Worm (Caenorhabditis elegans) whole organism, L2 larva: ENCODE measurements around the gene F47B8.3.

Experiments used
- C34F6.9 ChIP-seq: fragments of 150-350 bp; optimal IDR thresholded peaks from 2 replicates; lab custom pipeline; 2014; ENCODE audit warnings: missing biosample characterization, missing genetic modification characterization
- F13H6.1 ChIP-seq: sonication (generic microtip); optimal IDR thresholded peaks from 2 replicates; lab custom pipeline; 2016; ENCODE audit warnings: missing genetic modification characterization, missing compliant biosample characterization
- R02D3.7 ChIP-seq: fragments of 150-350 bp; optimal IDR thresholded peaks from 2 replicates; lab custom pipeline; 2014; ENCODE audit warnings: missing biosample characterization, missing genetic modification characterization
- Y55F3AM.14 ChIP-seq: fragments of 200-800 bp; sonication (Bioruptor generic); optimal IDR thresholded peaks from 2 replicates; lab custom pipeline; 2018; ENCODE audit warnings: mild to moderate bottlenecking, missing genetic modification characterization, missing compliant biosample characterization
- ZK546.5 ChIP-seq: sonication (generic microtip); optimal IDR thresholded peaks from 2 replicates; lab custom pipeline; 2017; ENCODE audit warnings: missing biosample characterization, missing genetic modification characterization
- alr-1 ChIP-seq: fragments of 150-350 bp; optimal IDR thresholded peaks from 2 replicates; lab custom pipeline; 2014; ENCODE audit warnings: missing biosample characterization, missing genetic modification characterization
- aly-2 ChIP-seq: fragments of 150-350 bp; optimal IDR thresholded peaks from 2 replicates; lab custom pipeline; 2014; ENCODE audit warnings: missing biosample characterization, missing genetic modification characterization
- ama-1 ChIP-seq: fragments of 150-350 bp; optimal IDR thresholded peaks from 2 replicates; lab custom pipeline; 2018; ENCODE audit warnings: inconsistent platforms
- blmp-1 ChIP-seq: sonication (generic microtip); optimal IDR thresholded peaks from 2 replicates; lab custom pipeline; 2017; ENCODE audit warnings: missing genetic modification characterization, mild to moderate bottlenecking, missing compliant biosample characterization, antibody characterized with exemption, moderate library complexity; ENCODE audit not compliant: insufficient read depth
- ceh-16 ChIP-seq: fragments of 150-350 bp; optimal IDR thresholded peaks from 2 replicates; lab custom pipeline; 2014; ENCODE audit warnings: missing biosample characterization, missing genetic modification characterization
- ceh-82 ChIP-seq: fragments of 150-350 bp; optimal IDR thresholded peaks from 2 replicates; lab custom pipeline; 2014; ENCODE audit warnings: missing biosample characterization, missing genetic modification characterization
- crh-2 ChIP-seq: sonication (generic microtip); optimal IDR thresholded peaks from 2 replicates; lab custom pipeline; 2017; ENCODE audit warnings: missing biosample characterization, missing genetic modification characterization
- dmd-4 ChIP-seq: sonication (generic microtip); optimal IDR thresholded peaks from 2 replicates; lab custom pipeline; 2017; ENCODE audit warnings: missing biosample characterization, missing genetic modification characterization
- egl-27 ChIP-seq: sonication (generic microtip); optimal IDR thresholded peaks from 3 replicates; lab custom pipeline; 2017; ENCODE audit warnings: missing biosample characterization, missing genetic modification reagents, missing genetic modification characterization
- elt-1 ChIP-seq: fragments of 150-350 bp; optimal IDR thresholded peaks from 2 replicates; lab custom pipeline; 2014; ENCODE audit warnings: missing biosample characterization, missing genetic modification characterization
- elt-3 ChIP-seq: sonication (generic microtip); optimal IDR thresholded peaks from 2 replicates; lab custom pipeline; 2017; ENCODE audit warnings: missing biosample characterization, missing genetic modification characterization
- fos-1 ChIP-seq: fragments of 150-350 bp; optimal IDR thresholded peaks from 2 replicates; lab custom pipeline; 2014; ENCODE audit warnings: missing biosample characterization, missing genetic modification characterization
- gmeb-1 ChIP-seq: fragments of 150-350 bp; optimal IDR thresholded peaks from 2 replicates; lab custom pipeline; 2014; ENCODE audit warnings: missing biosample characterization, missing genetic modification characterization
- lin-11 ChIP-seq: fragments of 150-350 bp; sonication (generic microtip); optimal IDR thresholded peaks from 2 replicates; lab custom pipeline; 2014; ENCODE audit warnings: missing biosample characterization, missing genetic modification characterization, inconsistent platforms, mixed read lengths
- lin-13 ChIP-seq: fragments of 150-350 bp; optimal IDR thresholded peaks from 2 replicates; lab custom pipeline; 2014; ENCODE audit warnings: missing biosample characterization, missing genetic modification reagents, missing genetic modification characterization
- lin-39 ChIP-seq: fragments of 150-350 bp; optimal IDR thresholded peaks from 2 replicates; lab custom pipeline; 2014; ENCODE audit warnings: missing biosample characterization, missing genetic modification reagents, missing genetic modification characterization
- lsy-2 ChIP-seq, 2 experiments: fragments of 150-350 bp in 1 of 2; sonication (generic microtip) in 1 of 2; optimal IDR thresholded peaks; 2 replicates each; lab custom pipeline; 2014 to 2017; ENCODE audit warnings: missing biosample characterization in 2 of 2, missing genetic modification characterization in 2 of 2
- mab-5 ChIP-seq: fragments of 150-350 bp; optimal IDR thresholded peaks from 2 replicates; lab custom pipeline; 2014; ENCODE audit warnings: missing biosample characterization, missing genetic modification characterization
- mbf-1 ChIP-seq: sonication (generic microtip); optimal IDR thresholded peaks from 2 replicates; lab custom pipeline; 2017; ENCODE audit warnings: missing biosample characterization, missing genetic modification characterization
- mdl-1 ChIP-seq, 2 experiments: fragments of 150-350 bp in 1 of 2; sonication (generic microtip) in 1 of 2; optimal IDR thresholded peaks; 2 replicates each; lab custom pipeline; 2017; ENCODE audit warnings: missing biosample characterization in 2 of 2, missing genetic modification characterization in 2 of 2
- nhr-10 ChIP-seq: sonication (generic microtip); optimal IDR thresholded peaks from 2 replicates; lab custom pipeline; 2017; ENCODE audit warnings: missing biosample characterization, missing genetic modification characterization
- nhr-12 ChIP-seq: fragments of 150-350 bp; optimal IDR thresholded peaks from 2 replicates; lab custom pipeline; 2014; ENCODE audit warnings: missing biosample characterization, missing genetic modification characterization
- nhr-129 ChIP-seq: fragments of 150-350 bp; optimal IDR thresholded peaks from 2 replicates; lab custom pipeline; 2014; ENCODE audit warnings: missing biosample characterization, missing genetic modification characterization
- nhr-21 ChIP-seq: fragments of 150-350 bp; optimal IDR thresholded peaks from 2 replicates; lab custom pipeline; 2014; ENCODE audit warnings: missing biosample characterization, missing genetic modification characterization
- nhr-23 ChIP-seq: fragments of 150-350 bp; optimal IDR thresholded peaks from 2 replicates; lab custom pipeline; 2014; ENCODE audit warnings: missing biosample characterization, missing genetic modification reagents, missing genetic modification characterization
- nhr-237 ChIP-seq: fragments of 150-350 bp; optimal IDR thresholded peaks from 2 replicates; lab custom pipeline; 2014; ENCODE audit warnings: missing biosample characterization, missing genetic modification characterization
- nhr-25 ChIP-seq: fragments of 150-350 bp; sonication (generic microtip); optimal IDR thresholded peaks from 3 replicates; lab custom pipeline; 2014; ENCODE audit warnings: missing biosample characterization, missing genetic modification characterization
- nhr-6 ChIP-seq: fragments of 150-350 bp; optimal IDR thresholded peaks from 2 replicates; lab custom pipeline; 2014; ENCODE audit warnings: missing biosample characterization, missing genetic modification characterization
- nhr-77 ChIP-seq: fragments of 150-350 bp; optimal IDR thresholded peaks from 2 replicates; lab custom pipeline; 2014; ENCODE audit warnings: missing biosample characterization, missing genetic modification characterization
- peb-1 ChIP-seq: fragments of 150-350 bp; optimal IDR thresholded peaks from 2 replicates; lab custom pipeline; 2014; ENCODE audit warnings: missing biosample characterization, missing genetic modification characterization
- sem-4 ChIP-seq: fragments of 150-350 bp; optimal IDR thresholded peaks from 2 replicates; lab custom pipeline; 2014; ENCODE audit warnings: missing biosample characterization, missing genetic modification reagents, missing genetic modification characterization
- skn-1 ChIP-seq: sonication (generic microtip); optimal IDR thresholded peaks from 2 replicates; lab custom pipeline; 2017; ENCODE audit warnings: missing biosample characterization, missing genetic modification characterization
- sma-3 ChIP-seq: sonication (generic microtip); optimal IDR thresholded peaks from 2 replicates; lab custom pipeline; 2016; ENCODE audit warnings: missing genetic modification reagents, missing genetic modification characterization, missing compliant biosample characterization
- sma-9 ChIP-seq, 2 experiments: fragments of 150-350 bp in 1 of 2; sonication (generic microtip) in 1 of 2; optimal IDR thresholded peaks; 2 replicates each; lab custom pipeline; 2014 to 2016; ENCODE audit warnings: missing genetic modification characterization in 2 of 2, mild to moderate bottlenecking in 1 of 2, missing biosample characterization in 1 of 2, missing compliant biosample characterization in 1 of 2, missing genetic modification reagents in 1 of 2, moderate library complexity in 1 of 2
- snpc-4 ChIP-seq: fragments of 150-350 bp; optimal IDR thresholded peaks from 2 replicates; lab custom pipeline; 2014; ENCODE audit warnings: missing biosample characterization, missing genetic modification characterization
- unc-39 ChIP-seq: fragments of 150-350 bp; optimal IDR thresholded peaks from 2 replicates; lab custom pipeline; 2014; ENCODE audit warnings: missing biosample characterization, missing genetic modification characterization
- unc-55 ChIP-seq: fragments of 150-350 bp; sonication (generic microtip); optimal IDR thresholded peaks from 3 replicates; lab custom pipeline; 2014; ENCODE audit warnings: missing biosample characterization, missing genetic modification reagents, missing genetic modification characterization
- unc-62 ChIP-seq: fragments of 150-350 bp; optimal IDR thresholded peaks from 2 replicates; lab custom pipeline; 2014; ENCODE audit warnings: missing biosample characterization, missing genetic modification reagents, missing genetic modification characterization
- zag-1 ChIP-seq: fragments of 150-350 bp; optimal IDR thresholded peaks from 2 replicates; lab custom pipeline; 2014; ENCODE audit warnings: missing biosample characterization, missing genetic modification characterization
- ztf-1 ChIP-seq: fragments of 200-800 bp; sonication (Bioruptor generic); conservative IDR thresholded peaks from 2 replicates; pipeline ENCODE4 v1.3.6; 2022; ENCODE audit warnings: missing genetic modification characterization, missing compliant biosample characterization
- ztf-11 ChIP-seq: sonication (generic microtip); optimal IDR thresholded peaks from 2 replicates; lab custom pipeline; 2017; ENCODE audit warnings: missing biosample characterization, missing genetic modification characterization
- ztf-4 ChIP-seq: fragments of 150-350 bp; optimal IDR thresholded peaks from 2 replicates; lab custom pipeline; 2014; ENCODE audit warnings: missing biosample characterization, missing genetic modification characterization

F47B8.3 gene

DNA sequence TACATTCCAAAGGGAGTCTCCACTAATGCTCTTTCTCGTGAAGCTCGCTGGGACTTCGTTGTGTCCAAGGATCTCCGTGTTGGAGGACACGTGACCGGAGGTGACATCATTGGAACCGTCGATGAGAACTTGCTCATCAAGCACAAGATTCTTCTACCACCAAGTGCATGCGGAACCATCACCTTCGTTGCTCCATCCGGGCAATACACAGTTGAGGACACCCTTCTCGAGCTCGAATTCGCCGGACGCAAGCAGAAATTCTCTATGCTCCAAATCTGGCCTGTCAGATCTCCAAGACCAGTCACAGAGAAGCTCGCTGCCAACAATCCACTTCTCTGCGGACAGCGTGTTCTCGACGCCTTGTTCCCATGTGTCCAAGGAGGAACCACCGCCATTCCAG lies 29.2 kb upstream of the F47B8.3 start:
- TF ChIP-seq ztf-1 (GFP tag; lab: Robert Waterston, UW) (no peak), snpc-4 (tag; lab: Kevin White, UChicago) (no peak), egl-27 (tag; lab: Kevin White, UChicago) (no peak), C34F6.9 (tag; lab: Kevin White, UChicago) (no peak), mbf-1 (tag; lab: Kevin White, UChicago) (no peak), fos-1 (tag; lab: Kevin White, UChicago) (no peak), nhr-12 (tag; lab: Kevin White, UChicago) (no peak), ztf-4 (no peak), dmd-4 (tag; lab: Kevin White, UChicago) (no peak), lin-39 (tag; lab: Kevin White, UChicago) (no peak)

DNA sequence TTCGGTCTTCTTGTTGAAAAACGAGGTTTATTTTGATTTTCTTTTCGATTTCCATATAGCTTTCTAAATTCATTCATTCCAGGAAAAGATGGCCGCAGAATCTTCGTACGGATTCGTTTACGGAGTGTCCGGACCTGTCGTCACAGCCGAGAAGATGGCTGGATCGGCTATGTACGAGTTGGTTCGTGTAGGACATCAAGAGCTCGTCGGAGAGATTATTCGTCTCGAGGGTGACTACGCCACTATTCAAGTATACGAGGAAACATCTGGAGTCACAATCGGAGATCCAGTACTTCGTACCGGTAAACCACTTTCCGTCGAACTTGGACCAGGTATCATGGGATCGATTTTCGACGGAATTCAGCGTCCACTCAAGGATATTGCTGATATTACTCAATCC lies 28.8 kb upstream of the F47B8.3 start, which contains the start of gene vha-13:
Gene vha-13 (plus strand): TSS at position 81 of the 400 bp plus-strand sequence.
- TF ChIP-seq mbf-1 (tag; lab: Kevin White, UChicago) (no peak), ceh-16 (tag; lab: Kevin White, UChicago) (no peak), R02D3.7 (tag; lab: Kevin White, UChicago) (no peak), F13H6.1 (tag; lab: Kevin White, UChicago) (no peak), ZK546.5 (tag; lab: Kevin White, UChicago) (no peak), crh-2 (tag; lab: Kevin White, UChicago) (no peak), Y55F3AM.14 (GFP tag; lab: Kevin White, UChicago) (no peak), unc-62 (no peak)

DNA sequence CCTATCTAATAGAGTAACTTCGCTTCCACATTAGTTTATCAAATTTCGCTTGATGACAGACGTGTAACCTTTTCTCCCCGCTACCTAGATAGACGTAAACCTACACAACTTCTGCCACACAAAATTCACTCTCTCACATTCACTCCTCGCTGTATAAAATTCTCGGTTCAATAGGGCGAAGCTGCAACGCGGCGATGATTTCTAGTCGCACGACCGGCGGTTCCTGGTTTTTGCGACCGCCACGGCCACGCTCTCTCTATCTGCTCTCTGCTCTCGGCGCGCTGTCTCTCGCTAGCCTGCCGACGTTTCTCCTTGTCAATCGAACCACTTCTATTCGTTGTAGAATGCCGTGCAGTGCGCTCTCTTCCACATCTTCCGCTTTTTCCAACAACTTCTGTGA lies 28.1 kb upstream of the F47B8.3 start:
- TF ChIP-seq nhr-23 (tag; lab: Kevin White, UChicago) (no peak), lin-13 (GFP tag; lab: Kevin White, UChicago) (peak; percentile 58), fos-1 (tag; lab: Kevin White, UChicago) (peak; percentile 91), nhr-10 (tag; lab: Kevin White, UChicago) (no peak), blmp-1 (tag; lab: Kevin White, UChicago) (peak; percentile 54), elt-1 (tag; lab: Kevin White, UChicago) (no peak), ceh-82 (no peak), peb-1 (tag; lab: Kevin White, UChicago) (no peak), aly-2 (tag; lab: Kevin White, UChicago) (no peak), skn-1 (tag; lab: Kevin White, UChicago) (no peak), nhr-25 (tag; lab: Kevin White, UChicago) (peak; percentile 58), nhr-77 (tag; lab: Kevin White, UChicago) (no peak), gmeb-1 (peak; percentile 61), unc-39 (tag; lab: Kevin White, UChicago) (peak; percentile 12), Y55F3AM.14 (GFP tag; lab: Kevin White, UChicago) (peak; percentile 16), F13H6.1 (tag; lab: Kevin White, UChicago) (peak; percentile 79), ama-1 (lab: Kevin White, UChicago) (peak; percentile 4), elt-3 (tag; lab: Kevin White, UChicago) (no peak), alr-1 (tag; lab: Kevin White, UChicago) (no peak), R02D3.7 (tag; lab: Kevin White, UChicago) (no peak), mab-5 (tag; lab: Kevin White, UChicago) (peak; percentile 50), snpc-4 (tag; lab: Kevin White, UChicago) (peak; percentile 87), C34F6.9 (tag; lab: Kevin White, UChicago) (peak; percentile 90), nhr-12 (tag; lab: Kevin White, UChicago) (no peak), lin-11 (tag; lab: Kevin White, UChicago) (peak; percentile 59), zag-1 (tag; lab: Kevin White, UChicago) (peak; percentile 87), egl-27 (tag; lab: Kevin White, UChicago) (peak; percentile 40), ztf-11 (tag; lab: Kevin White, UChicago) (no peak), ceh-16 (tag; lab: Kevin White, UChicago) (no peak), sma-9 (GFP tag; optimal IDR thresholded peaks at IDR 0.05; lab: Kevin White, UChicago) (peak; percentile 49), sma-9 (tag; optimal IDR thresholded peaks at IDR 0.05; lab: Kevin White, UChicago) (no peak), ztf-4 (no peak), sem-4 (tag; lab: Kevin White, UChicago) (peak; percentile 37), lin-39 (tag; lab: Kevin White, UChicago) (no peak), nhr-6 (tag; lab: Kevin White, UChicago) (no peak), nhr-237 (tag; lab: Kevin White, UChicago) (no peak), dmd-4 (tag; lab: Kevin White, UChicago) (no peak), unc-62 (no peak), sma-3 (peak; percentile 72), unc-55 (GFP tag; lab: Kevin White, UChicago) (peak; percentile 80), nhr-21 (tag; lab: Kevin White, UChicago) (peak; percentile 59), lsy-2 (tag; optimal IDR thresholded peaks at IDR 0.05; lab: Kevin White, UChicago) (peak; percentile 1 to 76), nhr-129 (tag; lab: Kevin White, UChicago) (peak; percentile 88), crh-2 (tag; lab: Kevin White, UChicago) (peak; percentile 93), mdl-1 (tag; optimal IDR thresholded peaks at IDR 0.05; lab: Kevin White, UChicago) (peak in 1 of 2 experiments; percentile 40), mbf-1 (tag; lab: Kevin White, UChicago) (no peak), ZK546.5 (tag; lab: Kevin White, UChicago) (no peak)
